Worm (Caenorhabditis elegans): ENCODE results near the gene rif-1.2.

- TF ChIP-seq tab-1 (GFP tag; IDR thresholded peaks at IDR 0.05) (no peak), klf-2 (GFP tag; conservative IDR thresholded peaks at IDR 0.05) (no peak), ztf-29 (GFP tag; IDR thresholded peaks at IDR 0.05) (no peak), flt-1 (GFP tag; IDR thresholded peaks at IDR 0.05) (no peak), ztf-23 (GFP tag; IDR thresholded peaks at IDR 0.05) (no peak), T22C8.4 (GFP tag; IDR thresholded peaks at IDR 0.05) (no peak), ref-1 (GFP tag; conservative IDR thresholded peaks at IDR 0.05) (no peak), med-1 (GFP tag; optimal IDR thresholded peaks at IDR 0.05; ENCODE audit: insufficient read depth) (no peak), cog-1 (tag; optimal IDR thresholded peaks at IDR 0.05) (no peak)
Measured at ce11 chrX:12326424-12326823, 44.8 kb downstream of the rif-1.2 start, which contains the start of gene srd-41.

All from whole organism, midembryonic.